Worm (Caenorhabditis elegans) whole organism, late embryonic: ENCODE data around the gene cdl-1.
A peak's percentile ranks its signal among the peaks of the same experiment; 100 is the strongest.

Experiments
- C08G9.2 ChIP-seq: sonication (generic microtip); optimal IDR thresholded peaks from 2 replicates; lab custom pipeline; 2016; ENCODE audit warnings: mild to moderate bottlenecking, missing genetic modification characterization, moderate library complexity, missing compliant biosample characterization
- C38D4.7 ChIP-seq: fragments of 200-800 bp; sonication (Bioruptor generic); optimal IDR thresholded peaks from 2 replicates; lab custom pipeline; 2018; ENCODE audit warnings: mild to moderate bottlenecking, missing genetic modification characterization, moderate library complexity, missing compliant biosample characterization
- F13H6.1 ChIP-seq: sonication (generic microtip); optimal IDR thresholded peaks from 2 replicates; lab custom pipeline; 2016; ENCODE audit warnings: missing genetic modification characterization, missing compliant biosample characterization
- K09A11.1 ChIP-seq: sonication (generic microtip); optimal IDR thresholded peaks from 2 replicates; lab custom pipeline; 2017; ENCODE audit warnings: antibody characterized with exemption, mild to moderate bottlenecking, missing genetic modification characterization, missing compliant biosample characterization; ENCODE audit not compliant: insufficient read depth
- Y22D7AL.16 ChIP-seq: sonication (generic microtip); optimal IDR thresholded peaks from 2 replicates; lab custom pipeline; 2016; ENCODE audit warnings: missing genetic modification characterization, missing compliant biosample characterization
- ahr-1 ChIP-seq: sonication (generic microtip); optimal IDR thresholded peaks from 2 replicates; lab custom pipeline; 2016; ENCODE audit warnings: missing genetic modification characterization, missing compliant biosample characterization
- ama-1 ChIP-seq: fragments of 150-350 bp; optimal IDR thresholded peaks from 2 replicates; lab custom pipeline; 2014
- ceh-14 ChIP-seq: sonication (generic microtip); optimal IDR thresholded peaks from 2 replicates; lab custom pipeline; 2016; ENCODE audit warnings: missing genotype, missing genetic modification characterization, missing compliant biosample characterization
- ceh-30 ChIP-seq: fragments of 150-350 bp; optimal IDR thresholded peaks from 2 replicates; lab custom pipeline; 2014; ENCODE audit warnings: missing biosample characterization, missing genetic modification characterization
- ceh-31 ChIP-seq: sonication (generic microtip); optimal IDR thresholded peaks from 2 replicates; lab custom pipeline; 2016; ENCODE audit warnings: missing genetic modification characterization, missing compliant biosample characterization
- ceh-34 ChIP-seq: sonication (generic microtip); optimal IDR thresholded peaks from 2 replicates; lab custom pipeline; 2016; ENCODE audit warnings: mild to moderate bottlenecking, missing genetic modification characterization, missing compliant biosample characterization
- ceh-48 ChIP-seq: sonication (generic microtip); optimal IDR thresholded peaks from 2 replicates; lab custom pipeline; 2016; ENCODE audit warnings: missing genetic modification characterization, inconsistent platforms, missing compliant biosample characterization
- ceh-6 ChIP-seq: fragments of 200-800 bp; sonication (Bioruptor generic); optimal IDR thresholded peaks from 2 replicates; lab custom pipeline; 2018; ENCODE audit warnings: mild to moderate bottlenecking, missing genetic modification characterization, missing compliant biosample characterization
- che-1 ChIP-seq: sonication (generic microtip); optimal IDR thresholded peaks from 2 replicates; lab custom pipeline; 2016; ENCODE audit warnings: mild to moderate bottlenecking, missing genetic modification characterization, missing compliant biosample characterization
- dve-1 ChIP-seq: sonication (generic microtip); optimal IDR thresholded peaks from 2 replicates; lab custom pipeline; 2017; ENCODE audit warnings: antibody characterized with exemption, mild to moderate bottlenecking, missing genetic modification characterization, missing compliant biosample characterization
- elt-2 ChIP-seq: sonication (generic microtip); optimal IDR thresholded peaks from 2 replicates; lab custom pipeline; 2016; ENCODE audit warnings: missing genetic modification reagents, missing genetic modification characterization, missing compliant biosample characterization
- fax-1 ChIP-seq: sonication (generic microtip); optimal IDR thresholded peaks from 2 replicates; lab custom pipeline; 2016; ENCODE audit warnings: missing genotype, missing genetic modification characterization, missing compliant biosample characterization
- fkh-6 ChIP-seq: sonication (generic microtip); optimal IDR thresholded peaks from 2 replicates; lab custom pipeline; 2016; ENCODE audit warnings: missing genetic modification characterization, missing compliant biosample characterization
- hlh-13 ChIP-seq: fragments of 200-800 bp; sonication (Bioruptor generic); optimal IDR thresholded peaks from 2 replicates; lab custom pipeline; 2018; ENCODE audit warnings: mild to moderate bottlenecking, missing genetic modification characterization, missing compliant biosample characterization
- hlh-15 ChIP-seq: sonication (generic microtip); optimal IDR thresholded peaks from 2 replicates; lab custom pipeline; 2016; ENCODE audit warnings: missing genetic modification characterization, missing compliant biosample characterization
- hlh-30 ChIP-seq: sonication (generic microtip); optimal IDR thresholded peaks from 2 replicates; lab custom pipeline; 2017; ENCODE audit warnings: antibody characterized with exemption, missing genetic modification characterization, missing compliant biosample characterization; ENCODE audit not compliant: insufficient read depth
- hlh-8 ChIP-seq: sonication (generic microtip); optimal IDR thresholded peaks from 2 replicates; lab custom pipeline; 2016; ENCODE audit warnings: missing genotype, missing genetic modification characterization, missing compliant biosample characterization
- mec-3 ChIP-seq: sonication (generic microtip); optimal IDR thresholded peaks from 2 replicates; lab custom pipeline; 2016; ENCODE audit warnings: borderline replicate concordance, missing genetic modification characterization, missing compliant biosample characterization
- nfya-1 ChIP-seq: sonication (generic microtip); optimal IDR thresholded peaks from 2 replicates; lab custom pipeline; 2017; ENCODE audit warnings: missing genetic modification characterization, mild to moderate bottlenecking, missing compliant biosample characterization, antibody characterized with exemption, moderate library complexity
- nhr-11 ChIP-seq: fragments of 150-350 bp; optimal IDR thresholded peaks from 2 replicates; lab custom pipeline; 2014; ENCODE audit warnings: missing biosample characterization, missing genetic modification characterization
- odd-2 ChIP-seq: sonication (generic microtip); optimal IDR thresholded peaks from 2 replicates; lab custom pipeline; 2017; ENCODE audit warnings: antibody characterized with exemption, mild to moderate bottlenecking, missing genetic modification characterization, missing compliant biosample characterization
- pax-1 ChIP-seq: fragments of 150-350 bp; optimal IDR thresholded peaks from 2 replicates; lab custom pipeline; 2014; ENCODE audit warnings: missing biosample characterization, missing genetic modification characterization
- pha-2 ChIP-seq: sonication (generic microtip); optimal IDR thresholded peaks from 2 replicates; lab custom pipeline; 2017; ENCODE audit warnings: mild to moderate bottlenecking, missing genetic modification characterization, missing compliant biosample characterization
- pros-1 ChIP-seq: fragments of 150-350 bp; optimal IDR thresholded peaks from 2 replicates; lab custom pipeline; 2014; ENCODE audit warnings: missing biosample characterization, missing genetic modification reagents, missing genetic modification characterization
- ref-2 ChIP-seq: sonication (generic microtip); optimal IDR thresholded peaks from 2 replicates; lab custom pipeline; 2016; ENCODE audit warnings: missing genetic modification characterization, missing compliant biosample characterization
- rnt-1 ChIP-seq: sonication (generic microtip); optimal IDR thresholded peaks from 2 replicates; lab custom pipeline; 2016; ENCODE audit warnings: missing genetic modification characterization, missing compliant biosample characterization
- sdc-2 ChIP-seq: sonication (generic microtip); optimal IDR thresholded peaks from 2 replicates; lab custom pipeline; 2016; ENCODE audit warnings: missing genotype, missing genetic modification characterization, missing compliant biosample characterization
- sox-2 ChIP-seq: fragments of 200-800 bp; sonication (Bioruptor generic); IDR thresholded peaks from 2 replicates; pipeline ENCODE4 v1.3.6; 2022; ENCODE audit warnings: missing genetic modification reagents, missing genetic modification characterization, missing compliant biosample characterization
- tbx-2 ChIP-seq: sonication (generic microtip); optimal IDR thresholded peaks from 2 replicates; lab custom pipeline; 2016; ENCODE audit warnings: missing genetic modification characterization, missing compliant biosample characterization
- unc-3 ChIP-seq, 2 experiments: fragments of 200-800 bp in 1 of 2; sonication (Bioruptor generic) in 1 of 2; sonication (generic microtip) in 1 of 2; conservative IDR thresholded peaks in 1 of 2; optimal IDR thresholded peaks in 1 of 2; 2 replicates each; pipeline versions ENCODE4 v1.3.6 to Lab custom; 2016 to 2022; ENCODE audit warnings: missing compliant biosample characterization in 2 of 2, missing genetic modification characterization in 2 of 2, missing genetic modification reagents in 1 of 2
- unc-55 ChIP-seq: sonication (generic microtip); optimal IDR thresholded peaks from 2 replicates; lab custom pipeline; 2017; ENCODE audit warnings: missing biosample characterization, missing genetic modification reagents, missing genetic modification characterization

The cdl-1 gene

DNA sequence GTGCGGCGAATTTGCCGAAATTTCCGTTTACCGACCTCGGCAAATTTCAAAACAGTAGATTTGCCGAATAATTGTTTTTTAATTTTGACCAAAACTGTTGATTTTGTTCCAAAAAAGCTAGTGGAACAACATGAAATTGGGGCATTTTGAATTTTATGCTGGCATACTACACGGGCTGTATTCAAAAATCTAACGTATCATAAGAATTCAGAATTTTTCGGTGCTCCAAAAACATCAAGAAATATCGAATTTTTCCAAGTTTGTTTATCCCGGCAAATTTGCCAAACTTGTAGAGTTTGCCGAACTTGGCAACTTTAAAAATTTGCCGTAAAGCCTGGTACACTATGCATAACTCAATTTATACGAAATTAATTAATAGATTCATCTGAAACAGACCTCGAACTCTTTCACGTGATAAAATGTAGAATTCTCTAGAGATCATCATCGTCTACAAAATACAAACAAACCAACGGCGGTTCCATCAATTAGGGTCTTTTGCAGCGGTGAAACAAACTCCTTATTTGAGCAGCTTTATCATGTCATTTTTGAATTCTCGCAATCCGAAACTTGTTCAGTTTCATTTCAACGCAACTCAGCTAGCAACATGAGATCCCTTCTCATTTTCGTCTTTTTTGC is 23.6 kb downstream of the cdl-1 start, which contains the start of gene R06F6.14:
R06F6.14 (plus strand) TSS at position 586 of the 636 bp plus-strand sequence.
- TF ChIP-seq ama-1 (lab: Kevin White, UChicago), result no peak
- no peak for TF ChIP-seq pha-2 (tag; lab: Kevin White, UChicago)
- no peak for TF ChIP-seq hlh-8 (tag; lab: Kevin White, UChicago)
- no peak for TF ChIP-seq tbx-2 (tag; lab: Kevin White, UChicago)

DNA sequence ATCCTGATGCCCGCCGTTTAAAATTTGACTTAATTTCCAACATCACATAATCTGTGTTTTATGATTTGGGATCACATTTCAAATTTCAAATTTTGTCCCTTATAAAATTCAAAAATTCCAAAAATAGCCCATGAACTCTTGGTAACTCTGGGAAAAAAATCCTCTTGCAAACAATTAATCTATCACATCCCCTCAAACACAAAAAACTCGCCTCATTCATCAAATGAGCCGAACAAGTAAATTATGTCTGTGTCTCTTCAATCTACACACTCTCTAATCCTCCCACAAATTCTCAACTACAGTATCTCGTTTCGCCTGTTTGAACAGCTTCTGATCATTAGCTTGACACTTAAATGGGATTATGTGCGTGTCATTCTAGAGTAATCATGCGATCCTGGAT is 25.4 kb downstream of the cdl-1 start, which contains the start of gene msrp-7:
msrp-7 (plus strand) TSS at position 301 of the 400 bp plus-strand sequence.
- TF ChIP-seq K09A11.1 (tag; lab: Kevin White, UChicago) (no peak), sox-2 (no peak), pros-1 (tag; lab: Kevin White, UChicago) (no peak), ceh-30 (tag; lab: Kevin White, UChicago) (no peak), fax-1 (tag; lab: Kevin White, UChicago) (no peak), nfya-1 (tag; lab: Kevin White, UChicago) (no peak), hlh-8 (tag; lab: Kevin White, UChicago) (no peak), rnt-1 (no peak), sdc-2 (tag; lab: Kevin White, UChicago) (no peak), C38D4.7 (GFP tag; lab: Kevin White, UChicago) (no peak), Y22D7AL.16 (tag; lab: Kevin White, UChicago) (no peak), odd-2 (tag; lab: Kevin White, UChicago) (no peak), ceh-48 (tag; lab: Kevin White, UChicago) (no peak), hlh-15 (tag; lab: Kevin White, UChicago) (no peak), unc-3 (GFP tag; conservative IDR thresholded peaks at IDR 0.05; lab: Robert Waterston, UW) (no peak), unc-3 (tag; optimal IDR thresholded peaks at IDR 0.05; lab: Kevin White, UChicago) (no peak), F13H6.1 (tag; lab: Kevin White, UChicago) (no peak), ceh-34 (tag; lab: Kevin White, UChicago) (no peak), che-1 (no peak), pax-1 (tag; lab: Kevin White, UChicago) (no peak), ceh-6 (GFP tag; lab: Kevin White, UChicago) (no peak)

DNA sequence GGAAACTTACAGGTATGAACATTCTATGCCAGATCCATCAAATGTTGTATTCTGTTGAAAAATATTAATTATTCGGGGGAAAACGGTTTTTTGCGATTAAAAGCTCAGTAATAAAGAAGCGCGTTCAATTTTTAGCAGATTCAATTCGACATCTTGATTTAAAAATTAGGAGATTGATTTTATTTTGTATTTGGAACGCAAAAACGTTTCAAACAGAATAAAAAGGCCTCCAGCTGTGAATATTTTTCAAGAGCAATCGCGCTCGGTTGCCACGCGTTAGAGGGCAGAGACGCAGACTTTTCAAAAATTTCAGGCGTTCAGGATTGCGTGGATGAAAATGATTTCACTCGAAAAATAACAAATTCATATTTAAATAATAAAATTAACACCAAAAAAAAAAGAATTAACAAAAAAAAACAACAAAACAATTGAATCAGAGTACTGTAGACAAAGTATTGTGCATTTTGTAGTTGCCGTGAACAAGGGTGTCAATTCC is 34.7 kb downstream of the cdl-1 start, which contains the start of gene R06F6.8:
R06F6.8 (minus strand) TSS at position 51 of the 496 bp plus-strand sequence.
- TF ChIP-seq hlh-13 (GFP tag; lab: Kevin White, UChicago) (no peak), ref-2 (tag; lab: Kevin White, UChicago) (peak; percentile 71)
- TF ChIP-seq, all 69 proteins: peak for 1

- TF ChIP-seq mec-3 (tag; lab: Kevin White, UChicago) (no peak), ahr-1 (tag; lab: Kevin White, UChicago) (no peak), hlh-30 (no peak), fkh-6 (no peak)
Observed at ce11 chrII:10820679-10821078, 35.4 kb downstream of the cdl-1 start, which contains the start of gene ech-4. Gene ech-4, plus strand, starts transcription at chrII:10821031.

- TF ChIP-seq hlh-30 (peak; percentile 44), Y22D7AL.16 (tag; lab: Kevin White, UChicago) (no peak), ceh-14 (tag; lab: Kevin White, UChicago) (no peak), unc-55 (GFP tag; lab: Kevin White, UChicago) (no peak), che-1 (no peak), elt-2 (tag; lab: Kevin White, UChicago) (peak; percentile 48), unc-3 (GFP tag; conservative IDR thresholded peaks at IDR 0.05; lab: Robert Waterston, UW) (no peak), unc-3 (tag; optimal IDR thresholded peaks at IDR 0.05; lab: Kevin White, UChicago) (no peak), nhr-11 (no peak), odd-2 (tag; lab: Kevin White, UChicago) (no peak), ceh-31 (tag; lab: Kevin White, UChicago) (peak; percentile 26), dve-1 (peak; percentile 3), C08G9.2 (tag; lab: Kevin White, UChicago) (no peak), nfya-1 (tag; lab: Kevin White, UChicago) (peak; percentile 55), F13H6.1 (tag; lab: Kevin White, UChicago) (no peak), pros-1 (tag; lab: Kevin White, UChicago) (no peak)
Observed at ce11 chrII:10824046-10824445, 38.8 kb downstream of the cdl-1 start, which contains the start of the genes R06F6.12 and mix-1. Gene R06F6.12, minus strand, starts transcription at chrII:10824081. Gene mix-1, plus strand, starts transcription at chrII:10824246.
